Worm (Caenorhabditis elegans) whole organism, young adult: Measurements from ENCODE around the gene ddx-19.

Experiments
- C06A6.2 ChIP-seq: fragments of 200-800 bp; sonication (Bioruptor generic); conservative IDR thresholded peaks from 2 replicates; pipeline ENCODE4 v1.3.6; 2022; ENCODE audit warnings: missing genetic modification characterization, missing compliant biosample characterization
- F23B12.7 ChIP-seq: sonication (generic microtip); optimal IDR thresholded peaks from 2 replicates; lab custom pipeline; 2017; ENCODE audit warnings: missing genetic modification characterization, mild to moderate bottlenecking, missing compliant biosample characterization, antibody characterized with exemption, moderate library complexity; ENCODE audit not compliant: insufficient read depth
- F33H1.4 ChIP-seq: fragments of 200-800 bp; sonication (Bioruptor generic); IDR thresholded peaks from 2 replicates; pipeline ENCODE4 v1.3.6; 2022; ENCODE audit warnings: missing genetic modification reagents, missing genetic modification characterization, missing compliant biosample characterization
- F37B4.10 ChIP-seq: fragments of 200-800 bp; sonication (Bioruptor generic); IDR thresholded peaks from 2 replicates; pipeline ENCODE4 v1.3.6; 2022; ENCODE audit warnings: missing genetic modification characterization, missing compliant biosample characterization
- K11D2.4 ChIP-seq: fragments of 200-800 bp; sonication (Bioruptor generic); IDR thresholded peaks from 2 replicates; pipeline ENCODE4 v1.3.6; 2022; ENCODE audit warnings: missing genetic modification reagents, missing genetic modification characterization, missing compliant biosample characterization
- atf-7 ChIP-seq: sonication (generic microtip); optimal IDR thresholded peaks from 2 replicates; lab custom pipeline; 2017; ENCODE audit warnings: mild to moderate bottlenecking, missing genetic modification characterization, missing compliant biosample characterization
- athp-1 ChIP-seq: sonication (generic microtip); optimal IDR thresholded peaks from 2 replicates; lab custom pipeline; 2017; ENCODE audit warnings: mild to moderate bottlenecking, missing genetic modification characterization, missing compliant biosample characterization
- attf-5 ChIP-seq: fragments of 200-800 bp; sonication (Bioruptor generic); optimal IDR thresholded peaks from 2 replicates; lab custom pipeline; 2018; ENCODE audit warnings: mild to moderate bottlenecking, missing genetic modification characterization, missing compliant biosample characterization
- cebp-1 ChIP-seq, 2 experiments: fragments of 200-800 bp in 1 of 2; sonication (Bioruptor generic) in 1 of 2; sonication (generic microtip) in 1 of 2; IDR thresholded peaks in 1 of 2; optimal IDR thresholded peaks in 1 of 2; 2 replicates each; pipeline versions ENCODE4 v1.3.6 to Lab custom; 2017 to 2022; ENCODE audit warnings: missing compliant biosample characterization in 2 of 2, missing genetic modification characterization in 2 of 2, mild to moderate bottlenecking in 1 of 2, missing genetic modification reagents in 1 of 2, moderate library complexity in 1 of 2
- cebp-2 ChIP-seq: fragments of 200-800 bp; sonication (Bioruptor generic); IDR thresholded peaks from 2 replicates; pipeline ENCODE4 v1.3.6; 2022; ENCODE audit warnings: missing genetic modification characterization, missing compliant biosample characterization
- ceh-100 ChIP-seq: fragments of 200-800 bp; sonication (Bioruptor generic); IDR thresholded peaks from 2 replicates; pipeline ENCODE4 v1.3.6; 2022; ENCODE audit warnings: missing genetic modification reagents, missing genetic modification characterization, missing compliant biosample characterization
- ceh-79 ChIP-seq: sonication (generic microtip); optimal IDR thresholded peaks from 2 replicates; lab custom pipeline; 2017; ENCODE audit warnings: mild to moderate bottlenecking, missing genetic modification characterization, missing compliant biosample characterization
- dpl-1 ChIP-seq: fragments of 150-350 bp; optimal IDR thresholded peaks from 2 replicates; lab custom pipeline; 2014; ENCODE audit warnings: missing biosample characterization, missing genetic modification reagents, missing genetic modification characterization
- efl-1 ChIP-seq: fragments of 150-350 bp; optimal IDR thresholded peaks from 2 replicates; lab custom pipeline; 2014; ENCODE audit warnings: missing biosample characterization, missing genetic modification reagents, missing genetic modification characterization
- egl-18 ChIP-seq: fragments of 200-800 bp; sonication (Bioruptor generic); IDR thresholded peaks from 2 replicates; pipeline ENCODE4 v1.3.6; 2022; ENCODE audit warnings: missing genetic modification reagents, missing genetic modification characterization, missing compliant biosample characterization
- gei-17 ChIP-seq: fragments of 200-800 bp; sonication (Bioruptor generic); optimal IDR thresholded peaks from 2 replicates; lab custom pipeline; 2018; ENCODE audit warnings: mild to moderate bottlenecking, missing genetic modification characterization, missing compliant biosample characterization
- hrde-1 ChIP-seq: sonication (generic microtip); optimal IDR thresholded peaks from 2 replicates; lab custom pipeline; 2016; ENCODE audit warnings: missing genetic modification characterization, mild to moderate bottlenecking, missing compliant biosample characterization, moderate library complexity, missing genotype, missing genetic modification reagents, borderline replicate concordance
- hsf-1 ChIP-seq: fragments of 200-800 bp; sonication (Bioruptor generic); IDR thresholded peaks from 2 replicates; pipeline ENCODE4 v1.3.6; 2022; ENCODE audit warnings: missing genetic modification reagents, missing genetic modification characterization, missing compliant biosample characterization
- lag-1 ChIP-seq: fragments of 200-800 bp; sonication (Bioruptor generic); IDR thresholded peaks from 2 replicates; pipeline ENCODE4 v1.3.6; 2022; ENCODE audit warnings: missing genetic modification reagents, missing genetic modification characterization, missing compliant biosample characterization
- let-526 ChIP-seq: fragments of 200-800 bp; sonication (Bioruptor generic); IDR thresholded peaks from 2 replicates; pipeline ENCODE4 v1.3.6; 2022; ENCODE audit warnings: missing genetic modification reagents, missing genetic modification characterization, missing compliant biosample characterization
- let-607 ChIP-seq, 2 experiments: fragments of 200-800 bp in 1 of 2; sonication (Bioruptor generic) in 1 of 2; sonication (generic microtip) in 1 of 2; optimal IDR thresholded peaks; 2 replicates each; lab custom pipeline; 2016 to 2018; ENCODE audit warnings: mild to moderate bottlenecking in 2 of 2, missing compliant biosample characterization in 2 of 2, missing genetic modification characterization in 2 of 2, moderate library complexity in 2 of 2, missing genotype in 1 of 2
- mcd-1 ChIP-seq: fragments of 200-800 bp; sonication (Bioruptor generic); IDR thresholded peaks from 2 replicates; pipeline ENCODE4 v1.3.6; 2022; ENCODE audit warnings: missing genetic modification reagents, missing genetic modification characterization, missing compliant biosample characterization
- nfya-2 ChIP-seq: fragments of 200-800 bp; sonication (Bioruptor generic); IDR thresholded peaks from 2 replicates; pipeline ENCODE4 v1.3.6; 2022; ENCODE audit warnings: missing genetic modification reagents, missing genetic modification characterization, missing compliant biosample characterization
- nhr-179 ChIP-seq: sonication (generic microtip); optimal IDR thresholded peaks from 2 replicates; lab custom pipeline; 2016; ENCODE audit warnings: mild to moderate bottlenecking, missing genetic modification characterization, missing compliant biosample characterization
- pbrm-1 ChIP-seq: fragments of 200-800 bp; sonication (Bioruptor generic); IDR thresholded peaks from 2 replicates; pipeline ENCODE4 v1.3.6; 2022; ENCODE audit warnings: missing genetic modification reagents, missing genetic modification characterization, missing compliant biosample characterization
- rcor-1 ChIP-seq: fragments of 200-800 bp; sonication (Bioruptor generic); IDR thresholded peaks from 2 replicates; pipeline ENCODE4 v1.3.6; 2022; ENCODE audit warnings: missing genetic modification reagents, missing genetic modification characterization, missing compliant biosample characterization
- rec-8 ChIP-seq, 2 experiments: sonication (generic microtip); optimal IDR thresholded peaks; 2 replicates each; lab custom pipeline; 2016; ENCODE audit warnings: mild to moderate bottlenecking in 2 of 2, missing genetic modification characterization in 2 of 2, missing genetic modification reagents in 2 of 2, missing genotype in 2 of 2, missing biosample characterization in 1 of 2, missing compliant biosample characterization in 1 of 2, moderate library complexity in 1 of 2
- sdz-38 ChIP-seq: sonication (generic microtip); optimal IDR thresholded peaks from 2 replicates; lab custom pipeline; 2016; ENCODE audit warnings: missing genotype, missing genetic modification characterization, missing compliant biosample characterization
- snpc-4 ChIP-seq, 5 experiments: fragments of 150-350 bp in 1 of 5; sonication (generic microtip) in 4 of 5; optimal IDR thresholded peaks; 2 replicates each; lab custom pipeline; 2014 to 2018; ENCODE audit warnings: missing genetic modification characterization in 5 of 5, missing biosample characterization in 3 of 5, antibody characterized with exemption in 2 of 5, mild to moderate bottlenecking in 2 of 5, missing compliant biosample characterization in 2 of 5, missing genotype in 2 of 5, moderate library complexity in 2 of 5, missing genetic modification reagents in 1 of 5
- tbp1 ChIP-seq: fragments of 200-800 bp; sonication (Bioruptor generic); optimal IDR thresholded peaks from 2 replicates; lab custom pipeline; 2018; ENCODE audit warnings: mild to moderate bottlenecking, missing genetic modification characterization, missing compliant biosample characterization
- unc-62 ChIP-seq: fragments of 150-350 bp; optimal IDR thresholded peaks from 2 replicates; lab custom pipeline; 2014; ENCODE audit warnings: missing biosample characterization, missing genetic modification reagents, missing genetic modification characterization
- xnd-1 ChIP-seq: sonication (generic microtip); optimal IDR thresholded peaks from 2 replicates; lab custom pipeline; 2016; ENCODE audit warnings: missing genotype, missing genetic modification reagents, missing genetic modification characterization, missing compliant biosample characterization
- ztf-26 ChIP-seq: sonication (generic microtip); optimal IDR thresholded peaks from 2 replicates; lab custom pipeline; 2017; ENCODE audit warnings: missing genetic modification characterization, missing compliant biosample characterization
- ztf-3 ChIP-seq: fragments of 200-800 bp; sonication (Bioruptor generic); optimal IDR thresholded peaks from 2 replicates; lab custom pipeline; 2018; ENCODE audit warnings: mild to moderate bottlenecking, missing genetic modification characterization, missing compliant biosample characterization

The ddx-19 gene

DNA sequence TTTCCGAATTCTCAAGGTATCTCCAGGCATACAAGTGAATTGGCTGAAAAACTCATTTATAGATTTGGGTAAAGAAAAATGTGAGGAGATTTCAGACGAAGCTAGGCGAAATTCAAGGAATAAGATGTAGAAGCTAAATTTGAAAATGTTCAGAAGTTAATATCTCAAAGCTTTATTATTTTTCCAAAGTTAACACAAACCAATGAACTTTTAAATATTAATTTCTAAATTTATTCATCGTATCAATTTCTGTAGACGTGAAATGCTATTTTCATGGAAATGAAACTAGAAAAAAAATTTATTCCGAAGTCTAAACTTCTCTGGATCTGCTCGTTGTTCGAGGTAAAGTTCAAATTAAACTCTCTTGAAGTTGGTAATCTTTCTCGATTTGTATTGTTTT is 39.4 kb upstream of the ddx-19 start, which contains the start of gene agxt-1:
TSS of gene agxt-1 (plus strand) at position 301 of the 400 bp plus-strand sequence.
- no peak for TF ChIP-seq xnd-1 (tag; lab: Kevin White, UChicago)
- no peak for TF ChIP-seq pbrm-1 (GFP tag; lab: Robert Waterston, UW)
- TF ChIP-seq efl-1 (GFP tag; lab: Kevin White, UChicago): no peak
- no peak for TF ChIP-seq F23B12.7 (tag; lab: Kevin White, UChicago)
- TF ChIP-seq tbp1 (GFP tag; lab: Kevin White, UChicago): no peak
- no peak for TF ChIP-seq ztf-3 (GFP tag; lab: Kevin White, UChicago)
- no peak for TF ChIP-seq atf-7 (tag; lab: Kevin White, UChicago)
- no peak for TF ChIP-seq ztf-26
- no peak for TF ChIP-seq rec-8 (tag; optimal IDR thresholded peaks at IDR 0.05; lab: Kevin White, UChicago)
- TF ChIP-seq nfya-2 (GFP tag; lab: Robert Waterston, UW): no peak
- no peak for TF ChIP-seq cebp-2 (GFP tag; lab: Robert Waterston, UW)
- TF ChIP-seq rcor-1 (GFP tag; lab: Robert Waterston, UW): no peak
- TF ChIP-seq let-607 (tag; optimal IDR thresholded peaks at IDR 0.05; lab: Kevin White, UChicago): no peak
- no peak for TF ChIP-seq unc-62
- TF ChIP-seq F33H1.4 (GFP tag; lab: Robert Waterston, UW): no peak
- no peak for TF ChIP-seq mcd-1 (GFP tag; lab: Robert Waterston, UW)
- TF ChIP-seq C06A6.2 (GFP tag; lab: Robert Waterston, UW): no peak
- TF ChIP-seq, all 124 proteins: peak for 0

DNA sequence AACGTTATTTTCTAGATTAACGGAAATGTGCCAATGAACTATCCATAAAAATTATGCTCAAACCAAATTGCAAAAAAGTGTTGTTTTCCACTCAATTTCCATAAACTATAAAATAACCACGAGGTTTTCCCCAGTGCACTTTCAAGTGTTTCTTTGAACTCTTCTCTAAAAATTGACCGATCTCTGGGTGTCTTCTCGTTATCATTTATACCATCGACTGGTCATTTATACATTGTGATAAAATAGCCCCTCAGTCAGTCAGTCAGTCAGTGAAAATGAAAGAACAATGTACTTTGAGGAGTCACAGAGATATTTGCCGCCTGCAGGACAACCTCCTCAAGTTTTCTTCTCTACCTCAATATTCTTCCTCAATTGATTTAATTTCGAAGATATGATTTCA is 38.8 kb upstream of the ddx-19 start:
- TF ChIP-seq F37B4.10 (GFP tag; lab: Robert Waterston, UW) (no peak), sdz-38 (no peak), lag-1 (GFP tag; lab: Robert Waterston, UW) (no peak), xnd-1 (tag; lab: Kevin White, UChicago) (no peak), dpl-1 (GFP tag; lab: Kevin White, UChicago) (no peak), egl-18 (GFP tag; lab: Robert Waterston, UW) (no peak), ceh-100 (GFP tag; lab: Robert Waterston, UW) (no peak), hsf-1 (GFP tag; lab: Robert Waterston, UW) (no peak), let-526 (GFP tag; lab: Robert Waterston, UW) (no peak), K11D2.4 (GFP tag; lab: Robert Waterston, UW) (no peak), atf-7 (tag; lab: Kevin White, UChicago) (no peak), attf-5 (GFP tag; lab: Kevin White, UChicago) (no peak), cebp-1 (GFP tag; IDR thresholded peaks at IDR 0.05; lab: Robert Waterston, UW) (no peak), cebp-1 (tag; optimal IDR thresholded peaks at IDR 0.05; lab: Kevin White, UChicago) (no peak), snpc-4 (GFP tag; optimal IDR thresholded peaks at IDR 0.05; lab: Kevin White, UChicago) (no peak), snpc-4 (tag; optimal IDR thresholded peaks at IDR 0.05; lab: Kevin White, UChicago) (no peak), gei-17 (GFP tag; lab: Kevin White, UChicago) (no peak), ceh-79 (no peak)

DNA sequence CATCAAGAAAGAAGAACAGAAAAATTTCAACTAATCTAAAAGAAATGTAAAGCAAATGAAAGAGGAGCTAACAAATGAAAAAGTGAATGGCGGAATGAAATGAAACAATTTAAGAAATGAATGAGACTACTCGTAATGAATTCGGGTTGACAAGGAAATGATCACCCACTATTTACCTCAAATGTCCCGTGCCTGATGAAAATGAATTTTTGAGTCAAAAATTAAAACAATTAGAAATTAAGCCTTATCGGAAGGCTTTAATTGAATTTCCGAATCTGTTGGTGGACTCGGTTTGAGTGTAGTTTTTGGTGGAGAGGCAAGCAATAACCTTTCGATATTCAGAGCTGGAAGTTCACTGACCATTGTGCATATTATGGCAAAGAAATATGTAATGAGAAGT is 35.7 kb upstream of the ddx-19 start:
- TF ChIP-seq rec-8 (tag; optimal IDR thresholded peaks at IDR 0.05; lab: Kevin White, UChicago) (no peak), nhr-179 (tag; lab: Kevin White, UChicago) (no peak), athp-1 (tag; lab: Kevin White, UChicago) (no peak), hrde-1 (tag; lab: Kevin White, UChicago) (no peak)
